Fruit fly (Drosophila melanogaster) whole organism, adult: ENCODE measurements around the gene Gbs-70E.
A peak's percentile ranks its signal among the peaks of the same experiment; 100 is the strongest.

Source experiments
- CG12768 ChIP-seq: fragments of 200-800 bp; sonication (Bioruptor generic); optimal IDR thresholded peaks from 2 replicates; lab custom pipeline; 2017; ENCODE audit warnings: missing biosample characterization, missing genetic modification characterization, mild to moderate bottlenecking, moderate library complexity, missing genetic modification reagents
- CG14711 ChIP-seq: fragments of 200-800 bp; sonication (Bioruptor generic); optimal IDR thresholded peaks from 2 replicates; lab custom pipeline; 2018; ENCODE audit warnings: missing biosample characterization, mild to moderate bottlenecking, missing genetic modification characterization, moderate library complexity
- CG1620 ChIP-seq: fragments of 200-800 bp; sonication (Bioruptor generic); optimal IDR thresholded peaks from 2 replicates; lab custom pipeline; 2016; ENCODE audit warnings: missing biosample characterization, missing genetic modification characterization
- CG7101 ChIP-seq: fragments of 200-800 bp; sonication (Bioruptor generic); optimal IDR thresholded peaks from 2 replicates; lab custom pipeline; 2018; ENCODE audit warnings: missing biosample characterization, mild to moderate bottlenecking, missing genetic modification characterization, moderate library complexity
- Clk ChIP-seq: fragments of 200-800 bp; sonication (Bioruptor generic); optimal IDR thresholded peaks from 2 replicates; lab custom pipeline; 2017; ENCODE audit warnings: missing biosample characterization, missing genetic modification characterization
- Crg-1 ChIP-seq: fragments of 200-800 bp; sonication (Bioruptor generic); optimal IDR thresholded peaks from 2 replicates; lab custom pipeline; 2016; ENCODE audit warnings: missing biosample characterization, missing genetic modification characterization
- Mnt ChIP-seq: fragments of 200-800 bp; sonication (Bioruptor generic); optimal IDR thresholded peaks from 2 replicates; lab custom pipeline; 2016; ENCODE audit warnings: missing biosample characterization, mild to moderate bottlenecking, missing genetic modification characterization
- cic ChIP-seq: fragments of 200-800 bp; sonication (Bioruptor generic); optimal IDR thresholded peaks from 2 replicates; lab custom pipeline; 2017; ENCODE audit warnings: missing biosample characterization, mild to moderate bottlenecking, missing genetic modification characterization, moderate library complexity
- cnc ChIP-seq, 2 experiments: fragments of >200 bp; optimal IDR thresholded peaks; 2 replicates each; lab custom pipeline; 2017
- kay ChIP-seq: fragments of 200-800 bp; sonication (Bioruptor generic); peaks from one replicate; lab custom pipeline; 2016; ENCODE audit warnings: missing biosample characterization, missing genetic modification characterization, borderline replicate concordance
- ovo ChIP-seq: fragments of 200-800 bp; sonication (Bioruptor generic); optimal IDR thresholded peaks from 2 replicates; lab custom pipeline; 2016; ENCODE audit warnings: missing biosample characterization, missing genetic modification characterization
- pad ChIP-seq: fragments of 200-800 bp; sonication (Bioruptor generic); optimal IDR thresholded peaks from 3 replicates; lab custom pipeline; 2017; ENCODE audit warnings: missing biosample characterization, missing genetic modification characterization, mild to moderate bottlenecking, moderate library complexity, missing genetic modification reagents
- tj ChIP-seq: fragments of 200-800 bp; sonication (Bioruptor generic); optimal IDR thresholded peaks from 3 replicates; lab custom pipeline; 2017; ENCODE audit warnings: missing biosample characterization, mild to moderate bottlenecking, missing genetic modification characterization, moderate library complexity
- toe ChIP-seq: fragments of 200-800 bp; sonication (Bioruptor generic); optimal IDR thresholded peaks from 2 replicates; lab custom pipeline; 2016; ENCODE audit warnings: missing biosample characterization, missing genetic modification characterization

DNA sequence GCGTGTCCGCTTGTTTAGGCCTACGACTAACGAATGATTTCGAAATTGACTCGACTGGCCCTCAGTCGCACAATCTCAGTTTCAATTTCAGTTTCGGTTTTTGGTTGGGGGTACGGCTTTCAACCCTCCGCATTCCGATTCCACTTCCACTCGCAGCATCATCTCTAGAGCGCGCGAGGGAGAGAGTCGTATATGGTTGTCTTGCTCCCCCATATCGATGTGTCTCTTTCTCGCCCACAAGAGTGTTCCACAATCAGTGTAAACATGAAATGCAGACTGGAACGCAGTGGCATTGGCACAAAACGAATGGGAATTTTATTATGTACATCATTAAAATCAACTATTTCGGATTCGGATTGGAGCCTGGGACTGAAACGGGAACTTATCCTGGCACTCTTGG, 48.7 kb upstream of the Gbs-70E start, which contains the start of gene HGTX:
- TF ChIP-seq CG12768 (GFP tag; lab: Kevin White, UChicago) (no peak), kay (GFP tag; lab: Kevin White, UChicago) (no peak), pad (GFP tag; lab: Kevin White, UChicago) (peak; percentile 65), Clk (GFP tag; lab: Kevin White, UChicago) (no peak), CG7101 (tag; lab: Kevin White, UChicago) (no peak), CG1620 (no peak), cnc (optimal IDR thresholded peaks at IDR 0.05; lab: Kevin White, UChicago) (no peak), toe (no peak), cic (no peak), CG14711 (tag; lab: Kevin White, UChicago) (no peak), ovo (GFP tag; lab: Kevin White, UChicago) (no peak), Mnt (GFP tag; lab: Kevin White, UChicago) (no peak), tj (GFP tag; lab: Kevin White, UChicago) (no peak), Crg-1 (no peak)
